Worm (Caenorhabditis elegans) whole organism, late embryonic: ENCODE data around the gene hpo-6.

Source experiments
- C38D4.7 ChIP-seq: fragments of 200-800 bp; sonication (Bioruptor generic); optimal IDR thresholded peaks from 2 replicates; lab custom pipeline; 2018; ENCODE audit warnings: mild to moderate bottlenecking, missing genetic modification characterization, moderate library complexity, missing compliant biosample characterization
- F13H6.1 ChIP-seq: sonication (generic microtip); optimal IDR thresholded peaks from 2 replicates; lab custom pipeline; 2016; ENCODE audit warnings: missing genetic modification characterization, missing compliant biosample characterization
- K02D7.2 ChIP-seq: sonication (generic microtip); optimal IDR thresholded peaks from 2 replicates; lab custom pipeline; 2017; ENCODE audit warnings: mild to moderate bottlenecking, missing genetic modification characterization, missing compliant biosample characterization
- T23F11.4 ChIP-seq: fragments of 200-800 bp; sonication (Bioruptor generic); optimal IDR thresholded peaks from 2 replicates; lab custom pipeline; 2018; ENCODE audit warnings: mild to moderate bottlenecking, missing genetic modification characterization, missing compliant biosample characterization
- ahr-1 ChIP-seq: sonication (generic microtip); optimal IDR thresholded peaks from 2 replicates; lab custom pipeline; 2016; ENCODE audit warnings: missing genetic modification characterization, missing compliant biosample characterization
- ceh-18 ChIP-seq: sonication (generic microtip); optimal IDR thresholded peaks from 2 replicates; lab custom pipeline; 2016; ENCODE audit warnings: missing genetic modification characterization, missing compliant biosample characterization
- ceh-19 ChIP-seq: fragments of 200-800 bp; sonication (Bioruptor generic); optimal IDR thresholded peaks from 2 replicates; lab custom pipeline; 2018; ENCODE audit warnings: mild to moderate bottlenecking, missing genetic modification characterization, missing compliant biosample characterization
- ceh-2 ChIP-seq: sonication (generic microtip); optimal IDR thresholded peaks from 2 replicates; lab custom pipeline; 2016; ENCODE audit warnings: missing genotype, missing genetic modification characterization, missing compliant biosample characterization
- ceh-22 ChIP-seq: sonication (generic microtip); optimal IDR thresholded peaks from 2 replicates; lab custom pipeline; 2017; ENCODE audit warnings: missing biosample characterization, missing genetic modification characterization
- ceh-34 ChIP-seq: sonication (generic microtip); optimal IDR thresholded peaks from 2 replicates; lab custom pipeline; 2016; ENCODE audit warnings: mild to moderate bottlenecking, missing genetic modification characterization, missing compliant biosample characterization
- ceh-48 ChIP-seq: sonication (generic microtip); optimal IDR thresholded peaks from 2 replicates; lab custom pipeline; 2016; ENCODE audit warnings: missing genetic modification characterization, inconsistent platforms, missing compliant biosample characterization
- dmd-4 ChIP-seq: sonication (generic microtip); optimal IDR thresholded peaks from 2 replicates; lab custom pipeline; 2016; ENCODE audit warnings: borderline replicate concordance, missing genetic modification characterization, missing compliant biosample characterization
- elt-2 ChIP-seq: sonication (generic microtip); optimal IDR thresholded peaks from 2 replicates; lab custom pipeline; 2016; ENCODE audit warnings: missing genetic modification reagents, missing genetic modification characterization, missing compliant biosample characterization
- elt-4 ChIP-seq: sonication (generic microtip); optimal IDR thresholded peaks from 2 replicates; lab custom pipeline; 2016; ENCODE audit warnings: missing genetic modification characterization, missing compliant biosample characterization
- ets-4 ChIP-seq: sonication (generic microtip); optimal IDR thresholded peaks from 2 replicates; lab custom pipeline; 2016; ENCODE audit warnings: missing genetic modification characterization, missing compliant biosample characterization
- eyg-1 ChIP-seq: sonication (generic microtip); optimal IDR thresholded peaks from 2 replicates; lab custom pipeline; 2016; ENCODE audit warnings: missing genotype, missing genetic modification characterization, missing compliant biosample characterization
- fkh-10 ChIP-seq: fragments of 150-350 bp; optimal IDR thresholded peaks from 2 replicates; lab custom pipeline; 2014; ENCODE audit warnings: missing biosample characterization, missing genetic modification reagents, missing genetic modification characterization
- fkh-6 ChIP-seq: sonication (generic microtip); optimal IDR thresholded peaks from 2 replicates; lab custom pipeline; 2016; ENCODE audit warnings: missing genetic modification characterization, missing compliant biosample characterization
- hlh-13 ChIP-seq: fragments of 200-800 bp; sonication (Bioruptor generic); optimal IDR thresholded peaks from 2 replicates; lab custom pipeline; 2018; ENCODE audit warnings: mild to moderate bottlenecking, missing genetic modification characterization, missing compliant biosample characterization
- hlh-15 ChIP-seq: sonication (generic microtip); optimal IDR thresholded peaks from 2 replicates; lab custom pipeline; 2016; ENCODE audit warnings: missing genetic modification characterization, missing compliant biosample characterization
- hlh-30 ChIP-seq: sonication (generic microtip); optimal IDR thresholded peaks from 2 replicates; lab custom pipeline; 2017; ENCODE audit warnings: antibody characterized with exemption, missing genetic modification characterization, missing compliant biosample characterization; ENCODE audit not compliant: insufficient read depth
- nhr-232 ChIP-seq: sonication (generic microtip); optimal IDR thresholded peaks from 2 replicates; lab custom pipeline; 2016; ENCODE audit warnings: missing genetic modification characterization, missing compliant biosample characterization
- npax-4 ChIP-seq: sonication (generic microtip); optimal IDR thresholded peaks from 2 replicates; lab custom pipeline; 2016; ENCODE audit warnings: missing genetic modification characterization, missing compliant biosample characterization
- pat-9 ChIP-seq: fragments of 200-800 bp; sonication (Bioruptor generic); optimal IDR thresholded peaks from 2 replicates; lab custom pipeline; 2018; ENCODE audit warnings: mild to moderate bottlenecking, missing genetic modification characterization, moderate library complexity, missing compliant biosample characterization
- pax-1 ChIP-seq: fragments of 150-350 bp; optimal IDR thresholded peaks from 2 replicates; lab custom pipeline; 2014; ENCODE audit warnings: missing biosample characterization, missing genetic modification characterization
- pqm-1 ChIP-seq: sonication (generic microtip); optimal IDR thresholded peaks from 2 replicates; lab custom pipeline; 2016; ENCODE audit warnings: missing genetic modification characterization, missing compliant biosample characterization
- pros-1 ChIP-seq: fragments of 150-350 bp; optimal IDR thresholded peaks from 2 replicates; lab custom pipeline; 2014; ENCODE audit warnings: missing biosample characterization, missing genetic modification reagents, missing genetic modification characterization
- ref-2 ChIP-seq: sonication (generic microtip); optimal IDR thresholded peaks from 2 replicates; lab custom pipeline; 2016; ENCODE audit warnings: missing genetic modification characterization, missing compliant biosample characterization
- sdc-2 ChIP-seq: sonication (generic microtip); optimal IDR thresholded peaks from 2 replicates; lab custom pipeline; 2016; ENCODE audit warnings: missing genotype, missing genetic modification characterization, missing compliant biosample characterization
- sox-2 ChIP-seq: fragments of 200-800 bp; sonication (Bioruptor generic); IDR thresholded peaks from 2 replicates; pipeline ENCODE4 v1.3.6; 2022; ENCODE audit warnings: missing genetic modification reagents, missing genetic modification characterization, missing compliant biosample characterization
- sox-4 ChIP-seq: sonication (generic microtip); optimal IDR thresholded peaks from 2 replicates; lab custom pipeline; 2017; ENCODE audit warnings: mild to moderate bottlenecking, missing genetic modification characterization, inconsistent platforms, missing compliant biosample characterization
- syd-9 ChIP-seq: sonication (generic microtip); optimal IDR thresholded peaks from 2 replicates; lab custom pipeline; 2016; ENCODE audit warnings: mild to moderate bottlenecking, missing genetic modification characterization, moderate library complexity, missing compliant biosample characterization
- tbx-2 ChIP-seq: sonication (generic microtip); optimal IDR thresholded peaks from 2 replicates; lab custom pipeline; 2016; ENCODE audit warnings: missing genetic modification characterization, missing compliant biosample characterization
- ttx-3 ChIP-seq: sonication (generic microtip); optimal IDR thresholded peaks from 2 replicates; lab custom pipeline; 2016; ENCODE audit warnings: missing genetic modification reagents, missing genetic modification characterization, missing compliant biosample characterization
- unc-42 ChIP-seq: sonication (generic microtip); optimal IDR thresholded peaks from 2 replicates; lab custom pipeline; 2016; ENCODE audit warnings: missing genotype, missing genetic modification characterization, missing compliant biosample characterization
- unc-55 ChIP-seq: sonication (generic microtip); optimal IDR thresholded peaks from 2 replicates; lab custom pipeline; 2017; ENCODE audit warnings: missing biosample characterization, missing genetic modification reagents, missing genetic modification characterization
- zip-5 ChIP-seq: sonication (generic microtip); optimal IDR thresholded peaks from 2 replicates; lab custom pipeline; 2016; ENCODE audit warnings: missing genetic modification characterization, missing compliant biosample characterization

hpo-6 gene

DNA sequence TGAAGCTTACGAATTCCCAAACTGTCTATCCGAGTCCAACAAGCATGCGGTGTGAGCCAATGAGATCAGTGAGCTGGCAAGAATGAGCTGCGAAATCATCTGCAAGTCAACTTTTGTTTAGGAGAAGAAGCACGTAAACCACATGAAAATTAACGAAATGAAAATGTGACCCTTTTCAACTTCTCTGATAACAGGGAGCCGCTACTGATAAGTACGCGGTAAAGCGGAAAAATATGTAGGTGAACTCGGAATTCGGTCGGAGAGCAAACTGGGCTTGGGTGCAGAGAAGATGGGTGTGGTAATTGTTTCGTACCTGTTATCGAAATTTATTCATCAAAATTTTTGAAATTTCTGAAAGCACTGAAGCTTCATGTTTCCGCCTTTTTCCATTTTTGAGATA lies 45.5 kb upstream of the hpo-6 start, which contains the start of gene clec-172:
TSS of gene clec-172 (minus strand) at position 101 of the 400 bp plus-strand sequence.
- TF ChIP-seq fkh-10 (GFP tag; lab: Kevin White, UChicago): no peak
- TF ChIP-seq ahr-1: no peak
- TF ChIP-seq pax-1 (tag; lab: Kevin White, UChicago): no peak
- no peak for TF ChIP-seq ceh-22
- TF ChIP-seq ceh-19 (GFP tag; lab: Kevin White, UChicago): no peak
- TF ChIP-seq F13H6.1: no peak
- no peak for TF ChIP-seq sox-2 (GFP tag; lab: Robert Waterston, UW)
- TF ChIP-seq pros-1: no peak
- TF ChIP-seq hlh-30 (tag; lab: Kevin White, UChicago): no peak
- TF ChIP-seq eyg-1 (tag; lab: Kevin White, UChicago): no peak
- no peak for TF ChIP-seq fkh-6
- no peak for TF ChIP-seq unc-55 (GFP tag; lab: Kevin White, UChicago)
- no peak for TF ChIP-seq unc-42 (tag; lab: Kevin White, UChicago)
- TF ChIP-seq ceh-18 (tag; lab: Kevin White, UChicago): no peak

DNA sequence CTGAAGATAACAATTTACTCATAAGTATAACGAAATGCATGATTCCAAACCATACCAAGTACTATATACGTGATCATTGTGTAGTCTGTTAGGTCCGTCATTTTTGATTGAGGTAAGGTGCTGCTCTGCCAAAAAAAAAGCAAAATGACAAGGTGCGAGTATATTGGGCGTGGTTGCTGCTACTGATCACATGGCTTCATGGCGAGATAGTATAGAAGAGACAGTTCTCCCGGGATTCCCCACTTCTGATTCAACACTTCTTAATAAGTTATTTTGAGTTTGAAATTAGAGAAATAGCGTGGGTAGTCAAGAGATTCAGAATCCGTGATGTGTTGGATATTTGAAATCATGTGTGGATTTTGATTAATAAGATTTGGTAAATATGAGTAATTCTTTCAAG lies 40.8 kb upstream of the hpo-6 start, which contains the start of gene K03H6.4:
TSS of gene K03H6.4 (minus strand) at position 101 of the 400 bp plus-strand sequence.
- TF ChIP-seq ceh-19 (GFP tag; lab: Kevin White, UChicago) (no peak), elt-2 (no peak), ceh-22 (no peak), fkh-10 (GFP tag; lab: Kevin White, UChicago) (no peak), hlh-15 (tag; lab: Kevin White, UChicago) (no peak), npax-4 (tag; lab: Kevin White, UChicago) (no peak), nhr-232 (tag; lab: Kevin White, UChicago) (no peak), K02D7.2 (tag; lab: Kevin White, UChicago) (no peak), elt-4 (tag; lab: Kevin White, UChicago) (no peak), ets-4 (no peak)

DNA sequence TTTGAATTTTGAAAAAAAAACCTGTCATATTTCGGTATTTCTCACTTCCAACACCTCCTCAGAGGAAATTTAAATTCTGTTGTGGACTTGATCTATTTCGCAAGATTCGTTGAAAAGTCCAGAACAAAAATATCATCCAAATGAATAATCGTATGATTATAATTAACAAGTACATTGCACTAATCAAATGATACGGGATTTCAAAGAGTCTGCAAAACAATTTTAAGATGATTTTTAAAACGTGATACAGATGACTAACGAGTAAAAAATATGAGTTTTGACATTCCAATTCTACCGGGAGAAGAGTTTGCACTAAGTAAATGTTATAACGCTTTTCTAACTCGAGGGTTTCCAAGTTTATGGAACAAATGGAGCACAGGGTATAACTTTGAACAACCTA lies 39.6 kb upstream of the hpo-6 start:
- TF ChIP-seq tbx-2 (tag; lab: Kevin White, UChicago): no peak
- no peak for TF ChIP-seq pros-1
- TF ChIP-seq elt-4 (tag; lab: Kevin White, UChicago): no peak
- TF ChIP-seq unc-42 (tag; lab: Kevin White, UChicago): no peak

DNA sequence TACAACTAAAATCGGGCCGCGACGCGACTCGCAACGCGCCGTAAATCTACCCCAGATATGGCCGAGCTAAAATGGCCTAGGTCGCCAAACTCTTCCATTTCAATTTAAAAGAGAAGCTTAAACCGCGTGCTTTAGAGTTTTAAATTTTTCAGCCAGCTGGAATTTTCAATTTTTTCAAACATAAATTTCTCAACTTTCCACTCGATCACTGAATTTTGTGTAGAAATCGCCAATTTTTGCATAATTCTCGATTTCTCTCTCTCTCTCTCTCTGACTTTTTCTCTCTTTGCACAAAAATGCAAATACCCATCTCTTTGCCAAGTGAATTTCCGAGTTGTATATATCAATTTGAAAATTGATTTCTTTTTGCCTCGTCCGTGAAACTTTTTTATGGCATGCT lies 38.6 kb upstream of the hpo-6 start, which contains the start of gene K03H6.1:
TSS of gene K03H6.1 (plus strand) at position 301 of the 400 bp plus-strand sequence.
- no peak for TF ChIP-seq ets-4
- no peak for TF ChIP-seq hlh-15 (tag; lab: Kevin White, UChicago)
- TF ChIP-seq pqm-1 (tag; lab: Kevin White, UChicago): no peak
- TF ChIP-seq dmd-4 (tag; lab: Kevin White, UChicago): no peak
- no peak for TF ChIP-seq hlh-13 (GFP tag; lab: Kevin White, UChicago)
- no peak for TF ChIP-seq zip-5 (tag; lab: Kevin White, UChicago)
- no peak for TF ChIP-seq ref-2 (tag; lab: Kevin White, UChicago)
- no peak for TF ChIP-seq ceh-48 (tag; lab: Kevin White, UChicago)
- TF ChIP-seq eyg-1 (tag; lab: Kevin White, UChicago): no peak
- TF ChIP-seq npax-4 (tag; lab: Kevin White, UChicago): no peak
- TF ChIP-seq syd-9 (tag; lab: Kevin White, UChicago): no peak

ce11 chrIV:1536316-1536715 lies 25.7 kb upstream of the hpo-6 start, which contains the start of gene K03H6.5:
TSS of gene K03H6.5 (minus strand) at chrIV:1536416.
- TF ChIP-seq ceh-34 (tag; lab: Kevin White, UChicago) (no peak), sdc-2 (tag; lab: Kevin White, UChicago) (no peak)

DNA sequence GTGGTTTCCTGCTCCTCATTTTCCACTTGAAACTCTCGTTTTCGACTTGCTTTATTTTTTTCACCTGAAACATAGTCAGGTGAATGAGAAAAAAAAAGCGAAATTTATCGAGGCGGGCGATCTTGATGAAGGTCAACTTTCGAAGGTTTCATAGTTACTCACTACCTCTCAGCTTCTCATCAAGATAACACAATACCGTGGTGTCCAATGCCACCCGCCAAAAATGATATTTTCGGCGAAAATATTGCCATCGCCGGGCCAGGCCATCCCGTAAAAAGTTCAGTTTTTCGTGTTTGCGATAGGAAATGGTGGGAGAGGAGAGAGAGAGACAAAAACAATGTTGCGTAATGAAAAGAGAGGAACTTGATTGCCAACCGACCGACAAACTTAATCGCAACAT lies 14.9 kb upstream of the hpo-6 start:
- TF ChIP-seq ceh-48 (tag; lab: Kevin White, UChicago) (no peak), ref-2 (tag; lab: Kevin White, UChicago) (no peak), ceh-19 (GFP tag; lab: Kevin White, UChicago) (no peak), ceh-2 (no peak), ttx-3 (tag; lab: Kevin White, UChicago) (no peak), unc-42 (tag; lab: Kevin White, UChicago) (no peak), sdc-2 (tag; lab: Kevin White, UChicago) (no peak), fkh-10 (GFP tag; lab: Kevin White, UChicago) (no peak), C38D4.7 (GFP tag; lab: Kevin White, UChicago) (no peak), pat-9 (tag; lab: Kevin White, UChicago) (no peak), ets-4 (no peak), pros-1 (no peak), hlh-15 (tag; lab: Kevin White, UChicago) (no peak), elt-4 (tag; lab: Kevin White, UChicago) (no peak), T23F11.4 (GFP tag; lab: Kevin White, UChicago) (no peak), sox-4 (tag; lab: Kevin White, UChicago) (no peak), npax-4 (tag; lab: Kevin White, UChicago) (no peak)
